1 worm cellular context compared by ENCODE assay signal in the genomic region with DNA sequence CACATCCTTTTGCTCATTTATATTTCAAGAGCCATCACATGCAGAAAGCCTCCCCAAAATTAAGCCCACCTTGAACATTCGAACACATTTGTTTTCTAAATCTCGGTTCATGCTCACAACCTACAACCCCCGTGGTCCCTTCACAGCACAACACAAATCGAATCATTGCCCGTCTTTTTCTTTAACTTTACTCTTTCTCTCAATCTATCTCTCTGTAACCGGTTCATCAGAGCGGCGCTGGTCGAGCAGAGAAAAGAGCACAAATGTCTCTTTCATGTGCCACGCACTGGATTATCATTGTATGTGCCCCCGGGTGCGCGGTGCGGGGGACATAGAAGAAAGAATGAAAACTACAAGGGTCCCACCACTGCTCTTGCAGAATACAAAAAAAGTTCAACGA.
TF ChIP-seq lines count a peak whose summit lies in the region.

No protein-coding gene starts in this region.

TF ChIP-seq in whole organism, L1 larva, 84 proteins besides CTCF, POLR2A, EP300 and RAD21 (continued from another document):
- TF ChIP-seq efl-1 (optimal IDR thresholded peaks at IDR 0.05; lab: Kevin White, UChicago) (no peak), efl-1 (GFP tag; optimal IDR thresholded peaks at IDR 0.05 in 1 of 2; lab: Kevin White, UChicago) (no peak), mep-1 (tag; optimal IDR thresholded peaks at IDR 0.05; lab: Kevin White, UChicago) (peak; percentile 1), sptf-1 (tag; optimal IDR thresholded peaks at IDR 0.05; lab: Kevin White, UChicago) (no peak), nhr-77 (tag; optimal IDR thresholded peaks at IDR 0.05; lab: Kevin White, UChicago) (no peak), rnt-1 (tag; optimal IDR thresholded peaks at IDR 0.05; lab: Kevin White, UChicago) (peak; percentile 6), blmp-1 (tag; optimal IDR thresholded peaks at IDR 0.05; lab: Kevin White, UChicago) (no peak), dsc-1 (tag; optimal IDR thresholded peaks at IDR 0.05; lab: Kevin White, UChicago) (peak; percentile 23), pqm-1 (tag; optimal IDR thresholded peaks at IDR 0.05; lab: Kevin White, UChicago) (no peak), fos-1 (tag; optimal IDR thresholded peaks at IDR 0.05; lab: Kevin White, UChicago) (no peak), tbx-2 (tag; optimal IDR thresholded peaks at IDR 0.05; lab: Kevin White, UChicago) (no peak), fkh-10 (GFP tag; optimal IDR thresholded peaks at IDR 0.05; lab: Kevin White, UChicago) (peak; percentile 2), aha-1 (tag; optimal IDR thresholded peaks at IDR 0.05; lab: Kevin White, UChicago) (no peak), xbp-1 (tag; optimal IDR thresholded peaks at IDR 0.05; lab: Kevin White, UChicago) (no peak), ama-1 (optimal IDR thresholded peaks at IDR 0.05; lab: Kevin White, UChicago) (no peak), zip-4 (GFP tag; optimal IDR thresholded peaks at IDR 0.05; lab: Kevin White, UChicago) (no peak)
